Worm (Caenorhabditis elegans) whole organism, late embryonic: Measurements from ENCODE around the gene C27A2.8.

ENCODE experiments used
- K02D7.2 ChIP-seq: sonication (generic microtip); optimal IDR thresholded peaks from 2 replicates; lab custom pipeline; 2017; ENCODE audit warnings: mild to moderate bottlenecking, missing genetic modification characterization, missing compliant biosample characterization
- T23F11.4 ChIP-seq: fragments of 200-800 bp; sonication (Bioruptor generic); optimal IDR thresholded peaks from 2 replicates; lab custom pipeline; 2018; ENCODE audit warnings: mild to moderate bottlenecking, missing genetic modification characterization, missing compliant biosample characterization
- Y22D7AL.16 ChIP-seq: sonication (generic microtip); optimal IDR thresholded peaks from 2 replicates; lab custom pipeline; 2016; ENCODE audit warnings: missing genetic modification characterization, missing compliant biosample characterization
- ahr-1 ChIP-seq: sonication (generic microtip); optimal IDR thresholded peaks from 2 replicates; lab custom pipeline; 2016; ENCODE audit warnings: missing genetic modification characterization, missing compliant biosample characterization
- ama-1 ChIP-seq: fragments of 150-350 bp; optimal IDR thresholded peaks from 2 replicates; lab custom pipeline; 2014
- ceh-18 ChIP-seq: sonication (generic microtip); optimal IDR thresholded peaks from 2 replicates; lab custom pipeline; 2016; ENCODE audit warnings: missing genetic modification characterization, missing compliant biosample characterization
- ceh-2 ChIP-seq: sonication (generic microtip); optimal IDR thresholded peaks from 2 replicates; lab custom pipeline; 2016; ENCODE audit warnings: missing genotype, missing genetic modification characterization, missing compliant biosample characterization
- ceh-30 ChIP-seq: fragments of 150-350 bp; optimal IDR thresholded peaks from 2 replicates; lab custom pipeline; 2014; ENCODE audit warnings: missing biosample characterization, missing genetic modification characterization
- ceh-31 ChIP-seq: sonication (generic microtip); optimal IDR thresholded peaks from 2 replicates; lab custom pipeline; 2016; ENCODE audit warnings: missing genetic modification characterization, missing compliant biosample characterization
- ceh-6 ChIP-seq: fragments of 200-800 bp; sonication (Bioruptor generic); optimal IDR thresholded peaks from 2 replicates; lab custom pipeline; 2018; ENCODE audit warnings: mild to moderate bottlenecking, missing genetic modification characterization, missing compliant biosample characterization
- che-1 ChIP-seq: sonication (generic microtip); optimal IDR thresholded peaks from 2 replicates; lab custom pipeline; 2016; ENCODE audit warnings: mild to moderate bottlenecking, missing genetic modification characterization, missing compliant biosample characterization
- dve-1 ChIP-seq: sonication (generic microtip); optimal IDR thresholded peaks from 2 replicates; lab custom pipeline; 2017; ENCODE audit warnings: antibody characterized with exemption, mild to moderate bottlenecking, missing genetic modification characterization, missing compliant biosample characterization
- elt-2 ChIP-seq: sonication (generic microtip); optimal IDR thresholded peaks from 2 replicates; lab custom pipeline; 2016; ENCODE audit warnings: missing genetic modification reagents, missing genetic modification characterization, missing compliant biosample characterization
- ets-4 ChIP-seq: sonication (generic microtip); optimal IDR thresholded peaks from 2 replicates; lab custom pipeline; 2016; ENCODE audit warnings: missing genetic modification characterization, missing compliant biosample characterization
- fkh-6 ChIP-seq: sonication (generic microtip); optimal IDR thresholded peaks from 2 replicates; lab custom pipeline; 2016; ENCODE audit warnings: missing genetic modification characterization, missing compliant biosample characterization
- gmeb-2 ChIP-seq: sonication (generic microtip); optimal IDR thresholded peaks from 2 replicates; lab custom pipeline; 2016; ENCODE audit warnings: missing genetic modification characterization, inconsistent platforms, missing compliant biosample characterization
- hlh-13 ChIP-seq: fragments of 200-800 bp; sonication (Bioruptor generic); optimal IDR thresholded peaks from 2 replicates; lab custom pipeline; 2018; ENCODE audit warnings: mild to moderate bottlenecking, missing genetic modification characterization, missing compliant biosample characterization
- hlh-15 ChIP-seq: sonication (generic microtip); optimal IDR thresholded peaks from 2 replicates; lab custom pipeline; 2016; ENCODE audit warnings: missing genetic modification characterization, missing compliant biosample characterization
- hlh-6 ChIP-seq: sonication (generic microtip); optimal IDR thresholded peaks from 2 replicates; lab custom pipeline; 2016; ENCODE audit warnings: missing genotype, missing genetic modification characterization, missing compliant biosample characterization
- lim-6 ChIP-seq: sonication (generic microtip); optimal IDR thresholded peaks from 2 replicates; lab custom pipeline; 2016; ENCODE audit warnings: missing genetic modification characterization, missing compliant biosample characterization
- nfya-1 ChIP-seq: sonication (generic microtip); optimal IDR thresholded peaks from 2 replicates; lab custom pipeline; 2017; ENCODE audit warnings: missing genetic modification characterization, mild to moderate bottlenecking, missing compliant biosample characterization, antibody characterized with exemption, moderate library complexity
- npax-4 ChIP-seq: sonication (generic microtip); optimal IDR thresholded peaks from 2 replicates; lab custom pipeline; 2016; ENCODE audit warnings: missing genetic modification characterization, missing compliant biosample characterization
- pat-9 ChIP-seq: fragments of 200-800 bp; sonication (Bioruptor generic); optimal IDR thresholded peaks from 2 replicates; lab custom pipeline; 2018; ENCODE audit warnings: mild to moderate bottlenecking, missing genetic modification characterization, moderate library complexity, missing compliant biosample characterization
- pax-1 ChIP-seq: fragments of 150-350 bp; optimal IDR thresholded peaks from 2 replicates; lab custom pipeline; 2014; ENCODE audit warnings: missing biosample characterization, missing genetic modification characterization
- pha-2 ChIP-seq: sonication (generic microtip); optimal IDR thresholded peaks from 2 replicates; lab custom pipeline; 2017; ENCODE audit warnings: mild to moderate bottlenecking, missing genetic modification characterization, missing compliant biosample characterization
- pros-1 ChIP-seq: fragments of 150-350 bp; optimal IDR thresholded peaks from 2 replicates; lab custom pipeline; 2014; ENCODE audit warnings: missing biosample characterization, missing genetic modification reagents, missing genetic modification characterization
- ref-2 ChIP-seq: sonication (generic microtip); optimal IDR thresholded peaks from 2 replicates; lab custom pipeline; 2016; ENCODE audit warnings: missing genetic modification characterization, missing compliant biosample characterization
- rnt-1 ChIP-seq: sonication (generic microtip); optimal IDR thresholded peaks from 2 replicates; lab custom pipeline; 2016; ENCODE audit warnings: missing genetic modification characterization, missing compliant biosample characterization
- sox-2 ChIP-seq: fragments of 200-800 bp; sonication (Bioruptor generic); IDR thresholded peaks from 2 replicates; pipeline ENCODE4 v1.3.6; 2022; ENCODE audit warnings: missing genetic modification reagents, missing genetic modification characterization, missing compliant biosample characterization
- sox-4 ChIP-seq: sonication (generic microtip); optimal IDR thresholded peaks from 2 replicates; lab custom pipeline; 2017; ENCODE audit warnings: mild to moderate bottlenecking, missing genetic modification characterization, inconsistent platforms, missing compliant biosample characterization
- tbx-2 ChIP-seq: sonication (generic microtip); optimal IDR thresholded peaks from 2 replicates; lab custom pipeline; 2016; ENCODE audit warnings: missing genetic modification characterization, missing compliant biosample characterization
- tbx-7 ChIP-seq: sonication (generic microtip); optimal IDR thresholded peaks from 2 replicates; lab custom pipeline; 2016; ENCODE audit warnings: missing genotype, missing genetic modification characterization, missing compliant biosample characterization
- unc-3 ChIP-seq, 2 experiments: fragments of 200-800 bp in 1 of 2; sonication (Bioruptor generic) in 1 of 2; sonication (generic microtip) in 1 of 2; conservative IDR thresholded peaks in 1 of 2; optimal IDR thresholded peaks in 1 of 2; 2 replicates each; pipeline versions ENCODE4 v1.3.6 to Lab custom; 2016 to 2022; ENCODE audit warnings: missing compliant biosample characterization in 2 of 2, missing genetic modification characterization in 2 of 2, missing genetic modification reagents in 1 of 2
- zip-5 ChIP-seq: sonication (generic microtip); optimal IDR thresholded peaks from 2 replicates; lab custom pipeline; 2016; ENCODE audit warnings: missing genetic modification characterization, missing compliant biosample characterization
- ztf-16 ChIP-seq: sonication (generic microtip); optimal IDR thresholded peaks from 2 replicates; lab custom pipeline; 2017; ENCODE audit warnings: missing genetic modification characterization, missing compliant biosample characterization

Gene C27A2.8

DNA sequence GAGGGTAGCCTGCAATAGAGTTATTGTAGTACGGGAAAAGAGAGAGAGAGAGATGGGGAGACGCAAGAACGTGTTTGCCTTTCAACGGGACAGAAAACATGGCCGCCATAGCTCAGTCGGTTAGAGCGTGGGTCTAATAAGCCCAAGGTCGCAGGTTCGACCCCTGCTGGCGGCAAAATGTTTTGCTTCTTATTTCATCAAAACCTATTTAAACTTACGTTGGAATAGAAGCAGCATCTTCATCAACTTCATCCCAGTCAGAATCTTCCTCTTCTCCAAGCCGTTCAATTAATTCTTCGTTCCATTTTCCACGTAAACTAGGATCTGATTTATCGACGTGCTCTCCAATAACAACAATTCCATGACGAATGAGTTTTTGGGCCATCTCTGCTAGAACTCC is 35.2 kb downstream of the C27A2.8 start (continued):
- TF ChIP-seq fkh-6 = peak; percentile 84
- TF ChIP-seq unc-3 (GFP tag; conservative IDR thresholded peaks at IDR 0.05; lab: Robert Waterston, UW) = peak; percentile 86
- TF ChIP-seq unc-3 (tag; optimal IDR thresholded peaks at IDR 0.05; lab: Kevin White, UChicago) = peak; percentile 81
- TF ChIP-seq elt-2 = peak; percentile 100
- TF ChIP-seq tbx-2 (tag; lab: Kevin White, UChicago) = peak; percentile 85
- TF ChIP-seq zip-5 = peak; percentile 73
- TF ChIP-seq Y22D7AL.16 (tag; lab: Kevin White, UChicago) = peak; percentile 85
- no peak for TF ChIP-seq ets-4 (tag; lab: Kevin White, UChicago)
- peak; percentile 76 for TF ChIP-seq ahr-1 (tag; lab: Kevin White, UChicago)
- peak; percentile 34 for TF ChIP-seq pros-1 (tag; lab: Kevin White, UChicago)
- TF ChIP-seq tbx-7 = peak; percentile 7
- TF ChIP-seq ceh-6 (GFP tag; lab: Kevin White, UChicago) = peak; percentile 90
- peak; percentile 88 for TF ChIP-seq sox-4
- peak; percentile 86 for TF ChIP-seq K02D7.2 (tag; lab: Kevin White, UChicago)
- TF ChIP-seq che-1 (tag; lab: Kevin White, UChicago) = peak; percentile 90
- TF ChIP-seq pha-2 (tag; lab: Kevin White, UChicago) = peak; percentile 88
- TF ChIP-seq pax-1 = no peak

DNA sequence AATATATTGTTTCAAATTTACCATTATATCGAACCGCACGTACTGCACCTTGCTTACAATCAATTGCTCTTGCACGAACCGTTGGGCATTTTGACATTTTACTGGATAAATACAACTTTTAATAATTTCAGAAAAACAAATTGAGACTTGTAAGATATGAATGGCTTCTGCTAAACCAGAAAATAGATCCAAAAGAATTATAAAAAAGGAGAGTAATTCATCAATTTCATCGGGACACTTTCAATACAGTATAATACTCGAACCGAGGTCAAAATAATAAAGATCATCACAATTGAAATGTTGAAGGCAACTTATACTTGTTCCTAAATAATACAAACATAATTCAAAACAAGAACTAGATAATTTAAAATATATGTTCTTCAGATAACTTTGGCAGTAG is 36.2 kb downstream of the C27A2.8 start, which contains the start of gene wdr-83:
wdr-83 (minus strand) TSS at position 101 of the 400 bp plus-strand sequence.
- TF ChIP-seq ceh-31 (tag; lab: Kevin White, UChicago) = no peak

DNA sequence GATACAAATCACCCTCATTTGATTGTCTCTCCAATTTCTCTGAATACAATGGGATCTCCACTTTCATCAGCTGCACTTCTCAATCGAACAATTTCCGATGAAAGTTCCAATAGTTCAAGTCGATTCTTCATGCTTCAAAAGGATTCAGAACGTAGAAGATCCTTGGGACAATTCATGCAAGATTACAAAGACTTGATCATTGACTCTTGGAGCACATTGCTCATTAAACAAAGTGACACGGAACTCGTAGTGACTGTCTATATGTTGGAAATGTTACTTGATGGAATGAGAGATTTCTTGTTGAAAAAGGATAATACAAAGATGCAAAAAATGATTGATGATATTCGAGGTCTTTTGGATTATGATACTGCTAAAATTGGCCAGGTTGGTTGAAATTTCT is 39.9 kb downstream of the C27A2.8 start:
- TF ChIP-seq dve-1 (tag; lab: Kevin White, UChicago) (no peak), ref-2 (tag; lab: Kevin White, UChicago) (no peak), ceh-18 (tag; lab: Kevin White, UChicago) (no peak), gmeb-2 (tag; lab: Kevin White, UChicago) (no peak), ets-4 (tag; lab: Kevin White, UChicago) (no peak), pat-9 (tag; lab: Kevin White, UChicago) (no peak), sox-2 (GFP tag; lab: Robert Waterston, UW) (no peak), T23F11.4 (GFP tag; lab: Kevin White, UChicago) (no peak), nfya-1 (tag; lab: Kevin White, UChicago) (no peak)

DNA sequence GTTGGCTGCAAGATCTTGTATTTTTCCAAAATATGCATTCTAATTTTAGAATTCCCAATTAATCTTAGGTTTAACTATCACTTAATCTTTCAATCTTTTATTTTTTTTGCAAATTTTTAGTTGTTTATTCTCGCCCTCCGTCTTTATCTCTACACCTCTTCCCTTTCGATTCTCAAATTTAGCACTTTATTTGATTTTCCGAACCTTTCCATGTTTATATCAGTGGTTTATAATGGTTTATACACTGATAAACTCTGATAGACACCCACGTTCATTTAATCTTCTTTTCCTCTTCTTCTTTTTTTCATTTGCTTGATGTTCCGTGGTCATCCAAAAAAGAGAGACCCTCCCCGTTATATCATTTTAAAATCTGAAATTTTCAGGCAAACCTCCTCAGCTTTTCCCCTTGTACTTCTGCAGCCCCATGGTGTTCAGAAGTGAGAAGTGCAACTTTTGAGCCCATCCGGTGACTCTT is 45.4 kb downstream of the C27A2.8 start, which contains the start of the genes nsy-1 and F59A6.13:
nsy-1 (plus strand) TSS at position 377 of the 475 bp plus-strand sequence.
F59A6.13 (plus strand) TSS at position 425 of the 475 bp plus-strand sequence.
- no peak for TF ChIP-seq hlh-6 (tag; lab: Kevin White, UChicago)
- no peak for TF ChIP-seq ceh-30 (tag; lab: Kevin White, UChicago)
- TF ChIP-seq, all 69 proteins: peak for 0

DNA sequence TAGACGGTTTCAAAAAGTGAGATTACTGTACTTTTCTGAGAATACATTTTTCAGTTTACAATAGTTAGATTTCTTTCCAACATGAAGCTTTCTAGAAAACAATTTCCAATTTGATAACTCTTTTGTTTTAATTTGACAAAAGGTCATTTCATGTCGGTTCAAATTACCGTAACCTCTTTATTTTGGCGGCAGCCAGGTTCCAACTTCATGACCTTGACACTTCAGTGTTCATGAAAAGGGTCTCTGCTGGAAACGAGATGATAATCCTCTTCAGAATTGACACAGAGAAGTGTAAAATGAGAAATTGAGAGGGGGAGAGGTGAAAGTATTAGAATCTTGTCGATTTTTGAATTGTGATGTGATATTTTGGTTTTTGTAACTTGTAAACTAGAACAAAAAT is 46.3 kb downstream of the C27A2.8 start:
- no peak for TF ChIP-seq lim-6 (tag; lab: Kevin White, UChicago)
- no peak for TF ChIP-seq ztf-16 (tag; lab: Kevin White, UChicago)
- no peak for TF ChIP-seq ceh-6 (GFP tag; lab: Kevin White, UChicago)
- no peak for TF ChIP-seq unc-3 (GFP tag; conservative IDR thresholded peaks at IDR 0.05; lab: Robert Waterston, UW)
- TF ChIP-seq unc-3 (tag; optimal IDR thresholded peaks at IDR 0.05; lab: Kevin White, UChicago) = no peak
- no peak for TF ChIP-seq ceh-2 (tag; lab: Kevin White, UChicago)
- no peak for TF ChIP-seq rnt-1 (tag; lab: Kevin White, UChicago)
- TF ChIP-seq hlh-15 (tag; lab: Kevin White, UChicago) = no peak
- TF ChIP-seq nfya-1 (tag; lab: Kevin White, UChicago) = no peak
- no peak for TF ChIP-seq ama-1 (lab: Kevin White, UChicago)
- no peak for TF ChIP-seq npax-4
- no peak for TF ChIP-seq zip-5
- no peak for TF ChIP-seq hlh-13 (GFP tag; lab: Kevin White, UChicago)
